Fruit fly (Drosophila melanogaster) whole organism, embryonic: ENCODE results near the gene ATPsynC.

Experiments
- Adf1 ChIP-seq: fragments of 200-800 bp; sonication (Bioruptor generic); IDR thresholded peaks from 2 replicates; pipeline ENCODE4 v1.3.6; 2022; ENCODE audit warnings: missing biosample characterization, missing genetic modification characterization
- Blimp-1 ChIP-seq: fragments of 200-800 bp; sonication (Bioruptor generic); optimal IDR thresholded peaks from 3 replicates; lab custom pipeline; 2018; ENCODE audit warnings: missing biosample characterization, missing genetic modification characterization, mild to moderate bottlenecking, moderate library complexity, missing genetic modification reagents
- Bteb2 ChIP-seq: fragments of 200-800 bp; sonication (Bioruptor generic); optimal IDR thresholded peaks from 2 replicates; lab custom pipeline; 2016; ENCODE audit warnings: missing biosample characterization, missing genetic modification characterization
- CG10267 ChIP-seq: fragments of 200-800 bp; sonication (Bioruptor generic); optimal IDR thresholded peaks from 2 replicates; lab custom pipeline; 2018; ENCODE audit warnings: missing biosample characterization, mild to moderate bottlenecking, missing genetic modification characterization, moderate library complexity
- CG12942 ChIP-seq: fragments of 200-800 bp; sonication (Bioruptor generic); optimal IDR thresholded peaks from 3 replicates; lab custom pipeline; 2016; ENCODE audit warnings: missing biosample characterization, missing genetic modification characterization
- CG14860 ChIP-seq: fragments of 200-800 bp; sonication (Bioruptor generic); IDR thresholded peaks from 3 replicates; pipeline ENCODE4 v1.3.6; 2022; ENCODE audit warnings: missing biosample characterization, missing genetic modification characterization; ENCODE audit not compliant: partially characterized antibody
- CG1603 ChIP-seq: fragments of 200-800 bp; sonication (Bioruptor generic); optimal IDR thresholded peaks from 2 replicates; lab custom pipeline; 2019; ENCODE audit warnings: missing biosample characterization, mild to moderate bottlenecking, missing genetic modification characterization, moderate library complexity
- CG16813 ChIP-seq: fragments of 200-800 bp; sonication (Bioruptor generic); IDR thresholded peaks from 3 replicates; pipeline ENCODE4 v1.3.6; 2022; ENCODE audit warnings: missing biosample characterization, missing genetic modification characterization; ENCODE audit not compliant: partially characterized antibody
- CG17361 ChIP-seq: fragments of 200-800 bp; sonication (Bioruptor generic); IDR thresholded peaks from 3 replicates; pipeline ENCODE4 v1.3.6; 2022; ENCODE audit warnings: missing biosample characterization, missing genetic modification characterization
- CG18476 ChIP-seq: fragments of 200-800 bp; sonication (Bioruptor generic); optimal IDR thresholded peaks from 2 replicates; lab custom pipeline; 2016; ENCODE audit warnings: missing biosample characterization, mild to moderate bottlenecking, missing genetic modification characterization
- CG18764 ChIP-seq: fragments of 200-800 bp; sonication (Bioruptor generic); optimal IDR thresholded peaks from 3 replicates; lab custom pipeline; 2016; ENCODE audit warnings: missing biosample characterization, missing genetic modification characterization
- CG2120 ChIP-seq: fragments of 200-800 bp; sonication (Bioruptor generic); optimal IDR thresholded peaks from 3 replicates; lab custom pipeline; 2016; ENCODE audit warnings: missing biosample characterization, missing genetic modification characterization
- CG6654 ChIP-seq: fragments of 200-800 bp; sonication (Bioruptor generic); optimal IDR thresholded peaks from 2 replicates; lab custom pipeline; 2017; ENCODE audit warnings: missing biosample characterization, mild to moderate bottlenecking, missing genetic modification characterization
- CG6791 ChIP-seq: fragments of 200-800 bp; sonication (Bioruptor generic); IDR thresholded peaks from 3 replicates; pipeline ENCODE4 v1.3.6; 2022; ENCODE audit warnings: missing biosample characterization, missing genetic modification characterization; ENCODE audit not compliant: partially characterized antibody
- CG7372 ChIP-seq: fragments of 200-800 bp; sonication (Bioruptor generic); IDR thresholded peaks from 2 replicates; pipeline ENCODE4 v1.3.6; 2022; ENCODE audit warnings: missing biosample characterization, missing genetic modification characterization
- CG9437 ChIP-seq: fragments of 200-800 bp; sonication (Bioruptor generic); optimal IDR thresholded peaks from 2 replicates; lab custom pipeline; 2018; ENCODE audit warnings: missing biosample characterization, mild to moderate bottlenecking, missing genetic modification characterization
- Camta ChIP-seq: fragments of 200-800 bp; sonication (Bioruptor generic); optimal IDR thresholded peaks from 2 replicates; lab custom pipeline; 2016; ENCODE audit warnings: missing biosample characterization, missing genetic modification characterization
- Ets65A ChIP-seq: fragments of 200-800 bp; sonication (Bioruptor generic); peaks from one replicate; lab custom pipeline; 2016; ENCODE audit warnings: missing biosample characterization, missing genetic modification characterization
- HmgZ ChIP-seq: fragments of 200-800 bp; sonication (Bioruptor generic); optimal IDR thresholded peaks from 2 replicates; lab custom pipeline; 2018; ENCODE audit warnings: missing biosample characterization, mild to moderate bottlenecking, missing genetic modification characterization
- Mad ChIP-seq: fragments of 200-800 bp; sonication (Bioruptor generic); optimal IDR thresholded peaks from 2 replicates; lab custom pipeline; 2016; ENCODE audit warnings: missing biosample characterization, missing genetic modification characterization
- Pdp1 ChIP-seq, 2 experiments: fragments of 200-800 bp; sonication (Bioruptor generic); optimal IDR thresholded peaks; 3 replicates each; lab custom pipeline; 2016; ENCODE audit warnings: missing biosample characterization in 2 of 2, missing genetic modification characterization in 2 of 2, mild to moderate bottlenecking in 1 of 2, moderate library complexity in 1 of 2
- Scr ChIP-seq: fragments of 200-800 bp; sonication (Bioruptor generic); IDR thresholded peaks from 2 replicates; pipeline ENCODE4 v1.3.6; 2022; ENCODE audit warnings: missing biosample characterization, missing genetic modification characterization; ENCODE audit not compliant: partially characterized antibody
- ato ChIP-seq: fragments of 200-800 bp; sonication (Bioruptor generic); IDR thresholded peaks from 2 replicates; pipeline ENCODE4 v1.3.6; 2022; ENCODE audit warnings: missing biosample characterization, missing genetic modification characterization; ENCODE audit not compliant: partially characterized antibody
- bsh ChIP-seq, 2 experiments: fragments of 200-800 bp; sonication (Bioruptor generic); optimal IDR thresholded peaks; 2 replicates each; lab custom pipeline; 2017 to 2018; ENCODE audit warnings: mild to moderate bottlenecking in 2 of 2, missing biosample characterization in 2 of 2, missing genetic modification characterization in 2 of 2, moderate library complexity in 1 of 2
- btn ChIP-seq: fragments of 200-800 bp; sonication (Bioruptor generic); optimal IDR thresholded peaks from 2 replicates; lab custom pipeline; 2016; ENCODE audit warnings: missing biosample characterization, missing genetic modification characterization
- chinmo ChIP-seq: fragments of 200-800 bp; sonication (Bioruptor generic); IDR thresholded peaks from 4 replicates; pipeline ENCODE4 v1.3.6; 2022; ENCODE audit warnings: missing biosample characterization, missing genetic modification characterization; ENCODE audit not compliant: partially characterized antibody
- croc ChIP-seq: fragments of 200-800 bp; sonication (Bioruptor generic); conservative IDR thresholded peaks from 3 replicates; pipeline ENCODE4 v1.3.6; 2022; ENCODE audit warnings: missing biosample characterization, missing genetic modification characterization
- crp ChIP-seq, 2 experiments: fragments of 200-800 bp; sonication (Bioruptor generic); optimal IDR thresholded peaks; 2 replicates in 1 of 2; 3 replicates in 1 of 2; lab custom pipeline; 2017; ENCODE audit warnings: missing biosample characterization in 2 of 2, missing genetic modification characterization in 2 of 2, mild to moderate bottlenecking in 1 of 2, moderate library complexity in 1 of 2
- danr ChIP-seq: fragments of 200-800 bp; sonication (Bioruptor generic); IDR thresholded peaks from 2 replicates; pipeline ENCODE4 v1.3.6; 2022; ENCODE audit warnings: missing biosample characterization, missing genetic modification characterization
- exex ChIP-seq: fragments of 200-800 bp; sonication (Bioruptor generic); optimal IDR thresholded peaks from 4 replicates; lab custom pipeline; 2018; ENCODE audit warnings: missing biosample characterization, mild to moderate bottlenecking, missing genetic modification characterization, moderate library complexity
- fd102C ChIP-seq: fragments of 200-800 bp; sonication (Bioruptor generic); optimal IDR thresholded peaks from 2 replicates; lab custom pipeline; 2018; ENCODE audit warnings: missing biosample characterization, mild to moderate bottlenecking, missing genetic modification characterization, moderate library complexity
- gcm ChIP-seq: fragments of 200-800 bp; sonication (Bioruptor generic); optimal IDR thresholded peaks from 2 replicates; lab custom pipeline; 2019; ENCODE audit warnings: missing biosample characterization, mild to moderate bottlenecking, missing genetic modification characterization, moderate library complexity
- gro ChIP-seq: fragments of 200-800 bp; sonication (Bioruptor generic); optimal IDR thresholded peaks from 2 replicates; lab custom pipeline; 2016; ENCODE audit warnings: missing biosample characterization, missing genetic modification characterization
- gsb ChIP-seq: fragments of 200-800 bp; sonication (Bioruptor generic); IDR thresholded peaks from 2 replicates; pipeline ENCODE4 v1.3.6; 2022; ENCODE audit warnings: missing biosample characterization, missing genetic modification characterization
- her ChIP-seq: fragments of 200-800 bp; sonication (Bioruptor generic); optimal IDR thresholded peaks from 2 replicates; lab custom pipeline; 2016; ENCODE audit warnings: missing biosample characterization, missing genetic modification characterization
- mirr ChIP-seq: fragments of 200-800 bp; sonication (Bioruptor generic); optimal IDR thresholded peaks from 3 replicates; lab custom pipeline; 2018; ENCODE audit warnings: missing biosample characterization, mild to moderate bottlenecking, missing genetic modification characterization
- nmo ChIP-seq: fragments of 200-800 bp; sonication (Bioruptor generic); optimal IDR thresholded peaks from 2 replicates; lab custom pipeline; 2018; ENCODE audit warnings: missing biosample characterization, mild to moderate bottlenecking, missing genetic modification characterization, moderate library complexity
- pan ChIP-seq, 4 experiments: fragments of >200 bp in 3 of 4; fragments of 200-800 bp in 1 of 4; sonication (Bioruptor generic) in 1 of 4; optimal IDR thresholded peaks in 3 of 4; IDR thresholded peaks in 1 of 4; 2 replicates each; pipeline versions ENCODE4 v1.3.6 to Lab custom; 2017 to 2022; ENCODE audit warnings: missing biosample characterization in 2 of 4, missing genetic modification characterization in 2 of 4, mixed read lengths in 1 of 4
- ranshi ChIP-seq: fragments of 200-800 bp; sonication (Bioruptor generic); IDR thresholded peaks from 2 replicates; pipeline ENCODE4 v1.3.6; 2022; ENCODE audit warnings: missing biosample characterization, missing genetic modification characterization
- sd ChIP-seq: fragments of 200-800 bp; sonication (Bioruptor generic); optimal IDR thresholded peaks from 3 replicates; lab custom pipeline; 2018; ENCODE audit warnings: missing biosample characterization, mild to moderate bottlenecking, missing genetic modification characterization, moderate library complexity
- sug ChIP-seq: fragments of 200-800 bp; optimal IDR thresholded peaks from 2 replicates; lab custom pipeline; 2019; ENCODE audit warnings: missing biosample characterization, mild to moderate bottlenecking, missing genetic modification characterization, moderate library complexity
- tin ChIP-seq: fragments of 200-800 bp; sonication (Bioruptor generic); optimal IDR thresholded peaks from 3 replicates; lab custom pipeline; 2016; ENCODE audit warnings: missing biosample characterization, missing genetic modification characterization
- tio ChIP-seq: fragments of 200-800 bp; sonication (Bioruptor generic); optimal IDR thresholded peaks from 2 replicates; lab custom pipeline; 2017; ENCODE audit warnings: missing biosample characterization, missing genetic modification characterization, inconsistent platforms
- yki ChIP-seq: fragments of >200 bp; optimal IDR thresholded peaks from 3 replicates; lab custom pipeline; 2018

Gene ATPsynC

dm6 chr3R:31250426-31251034 is 31.1 kb upstream of the ATPsynC start:
- TF ChIP-seq gsb (GFP tag; lab: Robert Waterston, UW) = 0 out of 2 replicates have a peak, but pooled peaks have one; percentile 8
- 0 out of 4 replicates have a peak, but pooled peaks have one; percentile 37 for TF ChIP-seq chinmo (GFP tag; lab: Robert Waterston, UW)
- no peak for TF ChIP-seq btn (GFP tag; lab: Kevin White, UChicago)
- TF ChIP-seq Pdp1 (GFP tag; optimal IDR thresholded peaks at IDR 0.05; lab: Kevin White, UChicago) = peak in 1 of 2 experiments; percentile 68
- peak; percentile 15 for TF ChIP-seq gro
- TF ChIP-seq sug (tag; lab: Kevin White, UChicago) = peak; percentile 30
- TF ChIP-seq mirr = peak; percentile 19
- TF ChIP-seq croc (GFP tag; lab: Robert Waterston, UW) = no peak
- TF ChIP-seq CG2120 (GFP tag; lab: Kevin White, UChicago) = peak; percentile 12
- TF ChIP-seq gcm (GFP tag; lab: Kevin White, UChicago) = no peak
- TF ChIP-seq CG7372 = peak; percentile 74
- TF ChIP-seq CG6654 = peak; percentile 88
- TF ChIP-seq exex (tag; lab: Kevin White, UChicago) = peak; percentile 38
- TF ChIP-seq tin (GFP tag; lab: Kevin White, UChicago) = no peak
- TF ChIP-seq crp (GFP tag; optimal IDR thresholded peaks at IDR 0.05; lab: Kevin White, UChicago) = peak in 1 of 2 experiments; percentile 64
- TF ChIP-seq HmgZ (tag; lab: Kevin White, UChicago) = peak; percentile 3
- TF ChIP-seq CG12942 (GFP tag; lab: Kevin White, UChicago) = no peak

dm6 chr3R:31248245-31248644 is 28.8 kb upstream of the ATPsynC start:
- TF ChIP-seq CG17361 (GFP tag; lab: Robert Waterston, UW) (no peak), Blimp-1 (peak; percentile 28), Adf1 (GFP tag; lab: Robert Waterston, UW) (no peak), ato (GFP tag; lab: Robert Waterston, UW) (peak; percentile 9; the same call in 1 of the 2 replicates)

- TF ChIP-seq CG17361 (GFP tag; lab: Robert Waterston, UW) (peak; percentile 79), Scr (GFP tag; lab: Robert Waterston, UW) (no peak), CG7372 (peak; percentile 65), her (peak; percentile 45), CG9437 (GFP tag; lab: Kevin White, UChicago) (peak; percentile 64), tio (GFP tag; lab: Kevin White, UChicago) (peak; percentile 17), Bteb2 (GFP tag; lab: Kevin White, UChicago) (peak; percentile 26), CG10267 (peak; percentile 67), CG18476 (GFP tag; lab: Kevin White, UChicago) (peak; percentile 55), ranshi (GFP tag; lab: Robert Waterston, UW) (peak; percentile 62; the same call in 1 of the 2 replicates), nmo (GFP tag; lab: Kevin White, UChicago) (peak; percentile 85), Camta (GFP tag; lab: Kevin White, UChicago) (peak; percentile 60), yki (lab: Kevin White, UChicago) (no peak), Mad (peak; percentile 11), Ets65A (GFP tag; lab: Kevin White, UChicago) (peak; percentile 92), fd102C (GFP tag; lab: Kevin White, UChicago) (no peak), CG1603 (tag; lab: Kevin White, UChicago) (peak; percentile 84), CG6791 (no peak), CG18764 (GFP tag; lab: Kevin White, UChicago) (peak; percentile 59), CG14860 (GFP tag; lab: Robert Waterston, UW) (no peak), CG16813 (GFP tag; lab: Robert Waterston, UW) (no peak), pan (optimal IDR thresholded peaks at IDR 0.05; lab: Kevin White, UChicago) (no peak), pan (GFP tag; optimal IDR thresholded peaks at IDR 0.05 in 1 of 2, IDR thresholded peaks at IDR 0.05 in 1 of 2) (peak in 1 of 2 experiments; percentile 85), bsh (GFP tag; optimal IDR thresholded peaks at IDR 0.05; lab: Kevin White, UChicago) (peak in 1 of 2 experiments; percentile 88), tin (GFP tag; lab: Kevin White, UChicago) (peak; percentile 75), danr (GFP tag; lab: Robert Waterston, UW) (peak; percentile 59; the same call in 1 of the 2 replicates), sd (tag; lab: Kevin White, UChicago) (peak; percentile 86)
Measured at dm6 chr3R:31247281-31247995, 28.0 kb upstream of the ATPsynC start.
